Worm (Caenorhabditis elegans): Measurements from ENCODE around the gene nlp-43.

The nlp-43 gene

DNA sequence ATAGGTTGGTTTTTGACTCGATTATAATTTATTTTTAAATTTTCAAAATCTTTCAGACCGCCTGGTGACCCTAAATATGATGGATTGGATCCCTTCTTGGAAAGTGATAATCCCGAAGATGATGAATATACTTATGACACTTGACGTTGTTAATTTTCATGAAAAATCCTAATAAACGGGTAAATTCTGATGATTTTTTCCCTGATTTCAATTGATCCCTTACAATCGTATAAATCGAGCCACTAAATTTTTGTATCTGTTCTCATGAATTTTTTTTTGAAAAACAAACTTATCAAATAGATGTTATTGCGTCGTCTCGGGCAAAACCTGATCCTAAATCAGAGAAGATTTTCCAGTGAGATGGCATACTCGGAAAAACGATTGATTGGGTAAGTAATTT, 19.2 kb upstream of the nlp-43 start, which contains the start of gene R144.13:
Gene R144.13, plus strand, starts transcription at position 301 of the 400 bp plus-strand sequence.
- no peak for TF ChIP-seq dao-5 (tag; optimal IDR thresholded peaks at IDR 0.05)
- TF ChIP-seq W03F9.2 (tag; optimal IDR thresholded peaks at IDR 0.05): no peak
- no peak for TF ChIP-seq him-1 (tag; optimal IDR thresholded peaks at IDR 0.05)

ce11 chrIII:5023642-5024041, 18.6 kb upstream of the nlp-43 start:
- TF ChIP-seq dao-5 (tag; optimal IDR thresholded peaks at IDR 0.05) (no peak), him-1 (tag; optimal IDR thresholded peaks at IDR 0.05) (no peak), W03F9.2 (tag; optimal IDR thresholded peaks at IDR 0.05) (no peak)

- no peak for TF ChIP-seq him-1 (tag; optimal IDR thresholded peaks at IDR 0.05)
- peak; percentile 34 for TF ChIP-seq W03F9.2 (tag; optimal IDR thresholded peaks at IDR 0.05)
- no peak for TF ChIP-seq dao-5 (tag; optimal IDR thresholded peaks at IDR 0.05)
Measured at ce11 chrIII:5024393-5024964, 17.7 kb upstream of the nlp-43 start, which contains the start of gene pcf-11. pcf-11 (plus strand) TSS chrIII:5024914.

ce11 chrIII:5025136-5025629, 17.0 kb upstream of the nlp-43 start:
- no peak for TF ChIP-seq dao-5 (tag; optimal IDR thresholded peaks at IDR 0.05)
- no peak for TF ChIP-seq W03F9.2 (tag; optimal IDR thresholded peaks at IDR 0.05)
- no peak for TF ChIP-seq him-1 (tag; optimal IDR thresholded peaks at IDR 0.05)

DNA sequence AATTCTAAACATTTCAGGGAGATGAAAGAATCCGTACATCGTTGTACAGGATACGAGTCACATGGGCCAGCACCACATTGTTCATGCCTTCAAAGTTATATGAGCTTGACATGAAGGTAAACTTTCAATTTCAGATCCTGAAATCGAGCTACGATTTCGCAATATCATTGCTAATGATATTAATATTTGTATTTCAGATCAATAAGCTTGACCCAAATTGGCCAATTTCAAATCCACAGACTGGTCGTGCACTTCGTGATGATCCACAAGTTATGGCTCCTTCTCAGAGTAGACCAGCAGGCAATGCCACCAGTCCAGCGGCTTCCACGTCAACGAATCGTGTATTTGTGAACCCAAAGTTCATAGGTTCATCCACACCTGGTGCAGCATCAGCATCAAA, 15.8 kb upstream of the nlp-43 start:
- TF ChIP-seq him-1 (tag; optimal IDR thresholded peaks at IDR 0.05) (no peak), dao-5 (tag; optimal IDR thresholded peaks at IDR 0.05) (no peak), W03F9.2 (tag; optimal IDR thresholded peaks at IDR 0.05) (no peak)

DNA sequence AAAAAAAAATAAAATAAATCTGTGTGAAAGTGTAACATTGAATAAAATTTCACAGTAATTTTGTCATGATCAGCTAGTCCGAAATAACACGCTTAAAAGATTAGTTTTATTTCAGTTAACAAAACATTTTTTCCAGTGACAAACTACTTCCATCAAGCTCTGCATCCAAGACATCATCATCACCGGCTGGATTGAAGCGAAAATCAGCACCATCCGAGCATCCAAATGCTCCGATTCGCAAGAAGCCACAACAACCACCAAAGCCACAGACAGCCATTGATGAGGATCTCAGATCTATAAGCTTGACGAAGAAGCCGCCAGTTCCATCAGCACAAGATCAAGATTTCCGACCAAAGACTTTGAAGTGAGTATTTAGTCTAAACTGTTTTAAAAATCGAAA, 15.0 kb upstream of the nlp-43 start:
- TF ChIP-seq him-1 (tag; optimal IDR thresholded peaks at IDR 0.05) (no peak), dao-5 (tag; optimal IDR thresholded peaks at IDR 0.05) (no peak), W03F9.2 (tag; optimal IDR thresholded peaks at IDR 0.05) (no peak)

- no peak for TF ChIP-seq him-1 (tag; optimal IDR thresholded peaks at IDR 0.05)
- TF ChIP-seq W03F9.2 (tag; optimal IDR thresholded peaks at IDR 0.05): no peak
- TF ChIP-seq dao-5 (tag; optimal IDR thresholded peaks at IDR 0.05): no peak
Measured at ce11 chrIII:5030629-5031028, 11.6 kb upstream of the nlp-43 start, which contains the start of gene klp-6. klp-6 (plus strand) TSS chrIII:5030929.

- TF ChIP-seq him-1 (tag; optimal IDR thresholded peaks at IDR 0.05) (peak; percentile 81), dao-5 (tag; optimal IDR thresholded peaks at IDR 0.05) (peak; percentile 78)
Measured at ce11 chrIII:5031375-5031836, 10.8 kb upstream of the nlp-43 start.

ce11 chrIII:5036158-5036557, 6.1 kb upstream of the nlp-43 start, which contains the start of gene C45G9.6:
C45G9.6 (plus strand) TSS chrIII:5036458.
- no peak for TF ChIP-seq dao-5 (tag; optimal IDR thresholded peaks at IDR 0.05)
- TF ChIP-seq W03F9.2 (tag; optimal IDR thresholded peaks at IDR 0.05): no peak
- TF ChIP-seq him-1 (tag; optimal IDR thresholded peaks at IDR 0.05): no peak

DNA sequence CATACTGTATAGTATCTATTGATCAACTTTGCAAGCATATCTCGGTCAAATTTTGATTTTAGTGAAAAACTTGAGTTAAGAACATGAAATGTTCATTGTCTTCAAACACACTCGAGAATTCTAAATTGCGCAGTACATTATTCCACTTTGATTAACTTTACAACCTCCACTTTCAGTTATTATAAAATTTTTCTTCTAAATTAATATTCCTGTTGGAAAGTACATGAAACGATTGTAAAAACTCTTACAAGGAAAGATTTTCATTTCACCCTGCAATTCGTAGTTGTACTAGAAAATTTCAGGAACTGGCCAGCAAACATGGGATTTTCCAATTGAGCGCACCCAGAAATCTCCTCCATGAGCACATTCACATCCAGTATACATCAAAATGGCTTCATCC, 2.5 kb downstream of the nlp-43 start, which contains the start of gene C45G9.14:
Gene C45G9.14, plus strand, starts transcription at position 301 of the 400 bp plus-strand sequence.
- TF ChIP-seq dao-5 (tag; optimal IDR thresholded peaks at IDR 0.05) (no peak), him-1 (tag; optimal IDR thresholded peaks at IDR 0.05) (no peak), W03F9.2 (tag; optimal IDR thresholded peaks at IDR 0.05) (no peak)

DNA sequence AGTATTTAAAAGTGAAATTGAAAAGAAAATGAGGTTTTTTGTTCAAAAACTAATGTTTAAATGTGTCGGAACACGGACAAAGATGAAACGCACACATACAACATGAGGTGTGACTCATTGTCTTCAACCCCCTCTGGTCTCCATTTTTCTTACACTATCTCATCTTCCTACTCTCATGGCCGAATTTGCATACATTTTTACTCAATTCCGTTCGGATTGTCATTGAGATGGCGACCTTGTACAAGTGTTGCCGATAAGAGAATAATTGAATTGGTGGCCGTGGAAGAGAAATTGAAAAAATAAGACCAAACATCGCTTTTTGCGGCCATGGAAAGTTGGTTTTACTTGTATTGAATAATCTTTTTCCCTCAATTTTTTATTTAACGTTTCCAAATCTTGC, 5.0 kb downstream of the nlp-43 start, which contains the start of gene txbp-3:
Gene txbp-3, minus strand, starts transcription at position 285 of the 400 bp plus-strand sequence.
- TF ChIP-seq W03F9.2 (tag; optimal IDR thresholded peaks at IDR 0.05) (peak; percentile 55), dao-5 (tag; optimal IDR thresholded peaks at IDR 0.05) (no peak)

- TF ChIP-seq him-1 (tag; optimal IDR thresholded peaks at IDR 0.05) (no peak), W03F9.2 (tag; optimal IDR thresholded peaks at IDR 0.05) (no peak), dao-5 (tag; optimal IDR thresholded peaks at IDR 0.05) (no peak)
Measured at ce11 chrIII:5047740-5048139, 5.5 kb downstream of the nlp-43 start, which contains the start of gene C45G9.5. C45G9.5 (plus strand) TSS chrIII:5048117.

DNA sequence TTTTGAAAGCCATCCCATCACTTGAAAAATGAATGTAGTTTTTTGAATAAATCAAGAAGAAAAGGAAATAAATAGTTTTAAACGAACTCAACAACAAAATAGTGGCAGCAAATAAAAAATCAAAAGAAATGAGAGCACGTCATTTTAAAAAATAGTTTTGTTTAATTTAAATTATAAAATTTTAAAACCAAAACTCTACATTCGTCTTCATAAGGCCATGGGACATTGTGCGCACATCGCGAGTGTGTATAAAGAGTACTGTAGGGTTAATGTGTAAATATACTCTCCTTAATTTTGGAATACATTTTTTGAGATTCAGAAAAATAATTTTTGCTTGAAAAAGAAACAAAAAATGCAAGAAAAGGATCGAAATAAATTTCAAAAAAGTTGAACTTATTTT, 9.7 kb downstream of the nlp-43 start, which contains the start of gene C45G9.15:
Gene C45G9.15, minus strand, starts transcription at position 101 of the 400 bp plus-strand sequence.
- TF ChIP-seq him-1 (tag; optimal IDR thresholded peaks at IDR 0.05) (no peak), dao-5 (tag; optimal IDR thresholded peaks at IDR 0.05) (no peak), W03F9.2 (tag; optimal IDR thresholded peaks at IDR 0.05) (no peak)

- TF ChIP-seq dao-5 (tag; optimal IDR thresholded peaks at IDR 0.05): no peak
- no peak for TF ChIP-seq him-1 (tag; optimal IDR thresholded peaks at IDR 0.05)
- TF ChIP-seq W03F9.2 (tag; optimal IDR thresholded peaks at IDR 0.05): no peak
Measured at ce11 chrIII:5053541-5053940, 11.3 kb downstream of the nlp-43 start, which contains the start of gene C45G9.8. C45G9.8 (minus strand) TSS chrIII:5053641.
